Worm (Caenorhabditis elegans): Measurements from ENCODE around the gene M28.9.

- no peak for TF ChIP-seq pha-4 (tag; optimal IDR thresholded peaks at IDR 0.05)
- no peak for TF ChIP-seq fkh-10 (GFP tag; optimal IDR thresholded peaks at IDR 0.05)
- TF ChIP-seq madf-2 (tag; optimal IDR thresholded peaks at IDR 0.05), result no peak
- no peak for TF ChIP-seq ceh-18 (tag; optimal IDR thresholded peaks at IDR 0.05)
- no peak for TF ChIP-seq K09A11.1 (tag; optimal IDR thresholded peaks at IDR 0.05; ENCODE audit: insufficient read depth)
Measured at ce11 chrII:10639110-10639509, at the start of gene M28.9.

Data from whole organism, late embryonic.